Worm (Caenorhabditis elegans) whole organism, L4 larva: ENCODE data around the gene rpl-23.

ENCODE experiments used
- egl-43 ChIP-seq: fragments of 200-800 bp; sonication (Bioruptor generic); IDR thresholded peaks from 2 replicates; pipeline ENCODE4 v1.3.6; 2022; ENCODE audit warnings: missing genetic modification reagents, missing genetic modification characterization, missing compliant biosample characterization
- pha-4 ChIP-seq, 2 experiments: fragments of 150-350 bp in 1 of 2; fragments of 200-800 bp in 1 of 2; sonication (Bioruptor generic) in 1 of 2; IDR thresholded peaks in 1 of 2; optimal IDR thresholded peaks in 1 of 2; 2 replicates each; pipeline versions ENCODE4 v1.3.6 to Lab custom; 2014 to 2022; ENCODE audit warnings: missing genetic modification characterization in 2 of 2, missing genetic modification reagents in 2 of 2, missing biosample characterization in 1 of 2, missing compliant biosample characterization in 1 of 2
- set-16 ChIP-seq: fragments of 200-800 bp; sonication (Bioruptor generic); IDR thresholded peaks from 2 replicates; pipeline ENCODE4 v1.3.6; 2022; ENCODE audit warnings: missing genetic modification reagents, missing genetic modification characterization, missing compliant biosample characterization
- zag-1 ChIP-seq: fragments of 150-350 bp; optimal IDR thresholded peaks from 2 replicates; lab custom pipeline; 2014; ENCODE audit warnings: missing biosample characterization, missing genetic modification characterization

DNA sequence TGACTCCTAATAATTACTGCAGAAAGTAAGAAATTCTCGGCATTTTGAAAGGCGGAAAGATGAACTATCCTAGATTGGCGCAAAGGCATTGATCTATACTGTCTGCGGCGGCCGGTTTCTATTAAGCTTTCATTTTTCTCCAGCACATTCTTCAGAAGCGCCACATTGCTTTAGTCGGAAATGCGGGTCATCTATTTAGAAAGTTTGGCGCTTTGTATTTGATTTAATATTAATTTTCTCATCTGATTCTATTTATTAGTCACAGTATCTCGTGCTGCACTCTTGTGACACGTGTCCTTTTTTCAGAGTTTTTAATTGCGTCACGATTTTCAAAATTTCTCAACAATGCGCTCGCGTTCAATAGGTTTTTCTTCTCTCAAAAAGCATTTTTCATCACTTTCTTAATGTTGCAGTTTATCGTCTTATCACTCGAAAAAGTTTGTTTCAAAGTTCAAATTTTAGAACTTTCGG is 9.1 kb upstream of the rpl-23 start:
- TF ChIP-seq pha-4 (GFP tag; IDR thresholded peaks at IDR 0.05; lab: Robert Waterston, UW) (no peak), pha-4 (tag; optimal IDR thresholded peaks at IDR 0.05; lab: Kevin White, UChicago) (no peak), zag-1 (tag; lab: Kevin White, UChicago) (no peak), set-16 (GFP tag; lab: Robert Waterston, UW) (no peak), egl-43 (GFP tag; lab: Robert Waterston, UW) (no peak)
